Worm (Caenorhabditis elegans) whole organism, L1 larva: ENCODE results near the gene srw-108.

Experiments
- ama-1 ChIP-seq: fragments of 150-350 bp; optimal IDR thresholded peaks from 2 replicates; lab custom pipeline; 2014
- ceh-82 ChIP-seq, 3 experiments: fragments of 150-350 bp in 1 of 3; sonication (generic microtip) in 2 of 3; optimal IDR thresholded peaks; 2 replicates each; lab custom pipeline; 2014 to 2017; ENCODE audit warnings: missing biosample characterization in 3 of 3, missing genetic modification characterization in 3 of 3
- efl-3 ChIP-seq: fragments of 200-800 bp; sonication (Bioruptor generic); optimal IDR thresholded peaks from 2 replicates; lab custom pipeline; 2018; ENCODE audit warnings: mild to moderate bottlenecking, missing genetic modification characterization, missing compliant biosample characterization
- hlh-17 ChIP-seq: fragments of 200-800 bp; sonication (Bioruptor generic); optimal IDR thresholded peaks from 2 replicates; lab custom pipeline; 2018; ENCODE audit warnings: missing genetic modification characterization, mild to moderate bottlenecking, missing compliant biosample characterization, moderate library complexity, borderline replicate concordance
- nhr-11 ChIP-seq: fragments of 150-350 bp; optimal IDR thresholded peaks from 2 replicates; lab custom pipeline; 2014; ENCODE audit warnings: missing biosample characterization, missing genetic modification characterization
- nhr-20 ChIP-seq: sonication (generic microtip); optimal IDR thresholded peaks from 2 replicates; lab custom pipeline; 2016; ENCODE audit warnings: mild to moderate bottlenecking, missing genetic modification characterization, missing compliant biosample characterization
- nhr-28 ChIP-seq: fragments of 150-350 bp; optimal IDR thresholded peaks from 2 replicates; lab custom pipeline; 2014; ENCODE audit warnings: missing biosample characterization, missing genetic modification characterization
- nhr-77 ChIP-seq: fragments of 150-350 bp; optimal IDR thresholded peaks from 2 replicates; lab custom pipeline; 2014; ENCODE audit warnings: missing biosample characterization, missing genetic modification characterization
- pag-3 ChIP-seq: sonication (generic microtip); optimal IDR thresholded peaks from 2 replicates; lab custom pipeline; 2017; ENCODE audit warnings: missing genetic modification characterization, mild to moderate bottlenecking, missing compliant biosample characterization, antibody characterized with exemption, borderline replicate concordance; ENCODE audit not compliant: insufficient read depth
- pqm-1 ChIP-seq: sonication (generic microtip); optimal IDR thresholded peaks from 3 replicates; lab custom pipeline; 2017; ENCODE audit warnings: missing biosample characterization, missing genetic modification characterization
- unc-62 ChIP-seq: fragments of 150-350 bp; optimal IDR thresholded peaks from 2 replicates; lab custom pipeline; 2014; ENCODE audit warnings: missing biosample characterization, missing genetic modification reagents, missing genetic modification characterization
- xbp-1 ChIP-seq: sonication (generic microtip); optimal IDR thresholded peaks from 2 replicates; lab custom pipeline; 2016; ENCODE audit warnings: missing genetic modification characterization, missing compliant biosample characterization

- TF ChIP-seq efl-3 (GFP tag; lab: Kevin White, UChicago) (no peak), xbp-1 (tag; lab: Kevin White, UChicago) (no peak), nhr-11 (tag; lab: Kevin White, UChicago) (no peak), unc-62 (GFP tag; lab: Kevin White, UChicago) (no peak), pqm-1 (tag; lab: Kevin White, UChicago) (no peak), ama-1 (lab: Kevin White, UChicago) (no peak), nhr-77 (tag; lab: Kevin White, UChicago) (no peak), nhr-20 (tag; lab: Kevin White, UChicago) (no peak), nhr-28 (tag; lab: Kevin White, UChicago) (no peak), hlh-17 (GFP tag; lab: Kevin White, UChicago) (no peak), ceh-82 (tag; optimal IDR thresholded peaks at IDR 0.05; lab: Kevin White, UChicago) (no peak), pag-3 (tag; lab: Kevin White, UChicago) (no peak)
Observed at ce11 chrV:565984-566383, 38.3 kb downstream of the srw-108 start, which contains the start of gene sri-73.
